Fruit fly (Drosophila melanogaster) Kc167 (cell line): ENCODE results near the gene CG33125.

ENCODE experiments used
- Myc ChIP-seq: fragments of >200 bp; optimal IDR thresholded peaks from 2 replicates; lab custom pipeline; 2017; ENCODE audit warnings: missing external identifiers
- Sin3A ChIP-seq: fragments of >200 bp; optimal IDR thresholded peaks from 2 replicates; lab custom pipeline; 2018; ENCODE audit warnings: missing external identifiers
- h ChIP-seq: fragments of >200 bp; optimal IDR thresholded peaks from 3 replicates; lab custom pipeline; 2018; ENCODE audit warnings: missing external identifiers
- insv ChIP-seq: fragments of >200 bp; optimal IDR thresholded peaks from 3 replicates; lab custom pipeline; 2018; ENCODE audit warnings: missing external identifiers
- psq ChIP-seq: fragments of >200 bp; optimal IDR thresholded peaks from 2 replicates; lab custom pipeline; 2017; ENCODE audit warnings: missing external identifiers
- ttk ChIP-seq: sonication (Bioruptor generic); optimal IDR thresholded peaks from 2 replicates; lab custom pipeline; 2017; ENCODE audit warnings: missing external identifiers

CG33125 gene

DNA sequence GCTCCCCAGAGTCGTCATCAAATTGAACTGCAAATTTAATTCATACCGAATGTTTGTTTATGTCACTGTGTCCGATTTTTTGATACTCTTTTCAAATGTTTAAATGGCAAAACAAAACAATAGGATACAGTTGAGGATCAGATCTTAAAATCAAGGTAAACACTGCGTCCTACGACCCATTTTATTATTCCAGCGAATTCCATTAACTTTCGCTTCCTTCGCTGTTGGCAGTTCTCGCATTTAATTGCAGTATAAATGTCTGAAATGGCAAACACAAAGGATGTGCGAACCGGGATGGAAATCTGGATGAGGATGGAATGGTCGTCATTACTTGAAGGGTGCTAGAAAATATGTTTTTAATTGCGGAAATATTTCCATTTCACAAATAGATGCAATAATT is at the start of gene CG33125:
CG33125 (minus strand) TSS at position 101 of the 400 bp plus-strand sequence.
- no peak for TF ChIP-seq psq (lab: Kevin White, UChicago)
- no peak for TF ChIP-seq insv (lab: Kevin White, UChicago)
- no peak for TF ChIP-seq Myc (lab: Kevin White, UChicago)

DNA sequence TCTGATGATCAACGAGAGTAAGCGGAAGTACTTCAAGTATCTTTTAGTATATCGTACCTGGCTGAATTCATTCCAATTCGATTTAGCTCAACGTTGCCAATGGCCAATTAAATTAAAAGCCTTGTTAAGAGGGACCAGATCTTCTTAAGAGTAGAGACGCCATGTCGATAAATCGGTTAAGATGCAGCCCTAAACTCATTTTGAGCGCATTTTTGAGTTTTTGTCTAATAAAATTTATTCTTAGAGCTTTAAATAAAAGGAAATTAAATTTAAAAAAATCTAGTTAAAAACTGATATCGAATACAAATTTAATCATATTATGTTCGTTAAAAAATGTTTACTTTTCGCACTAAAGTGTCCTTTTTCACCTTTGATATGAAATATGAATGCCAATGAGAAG is 44.1 kb upstream of the CG33125 start, which contains the start of gene Trf5:
Trf5 (minus strand) TSS at position 101 of the 400 bp plus-strand sequence.
- no peak for TF ChIP-seq psq (lab: Kevin White, UChicago)
- no peak for TF ChIP-seq Sin3A (lab: Kevin White, UChicago)
- TF ChIP-seq insv (lab: Kevin White, UChicago) = no peak
- no peak for TF ChIP-seq Myc (lab: Kevin White, UChicago)
- TF ChIP-seq h (lab: Kevin White, UChicago) = no peak
- TF ChIP-seq ttk (lab: Kevin White, UChicago) = no peak

- TF ChIP-seq ttk (lab: Kevin White, UChicago) (no peak), Myc (lab: Kevin White, UChicago) (no peak), h (lab: Kevin White, UChicago) (no peak), insv (lab: Kevin White, UChicago) (no peak), Sin3A (lab: Kevin White, UChicago) (no peak), psq (lab: Kevin White, UChicago) (no peak)
Measured at dm6 chr2L:2677553-2677952, 25.3 kb upstream of the CG33125 start, which contains the start of gene Tmtc1. Gene Tmtc1, plus strand, starts transcription at chr2L:2677734.

DNA sequence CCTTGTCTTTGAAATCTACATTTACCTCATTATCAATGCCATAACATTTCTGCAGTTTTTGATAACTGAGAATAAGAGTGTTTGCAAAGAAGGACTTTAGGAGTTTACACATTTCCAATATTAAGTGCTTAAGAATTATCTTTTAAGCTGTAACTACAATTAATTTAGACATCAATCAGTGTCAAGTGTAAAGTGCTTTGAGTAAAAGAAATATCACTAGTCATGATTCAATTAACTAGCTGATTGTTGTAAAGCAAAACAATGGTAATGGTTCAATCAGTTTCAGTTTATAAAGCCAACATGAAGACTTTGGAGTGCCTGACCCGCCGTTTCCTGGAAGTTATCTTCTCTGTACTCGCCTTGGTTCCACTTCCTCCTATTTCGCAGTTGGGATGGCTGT is 17.3 kb upstream of the CG33125 start, which contains the start of gene Gr23a:
Gr23a (plus strand) TSS at position 301 of the 400 bp plus-strand sequence.
- TF ChIP-seq psq (lab: Kevin White, UChicago) (no peak), Sin3A (lab: Kevin White, UChicago) (no peak), h (lab: Kevin White, UChicago) (no peak), Myc (lab: Kevin White, UChicago) (no peak), ttk (lab: Kevin White, UChicago) (no peak), insv (lab: Kevin White, UChicago) (no peak)

- TF ChIP-seq psq (lab: Kevin White, UChicago) = no peak
- no peak for TF ChIP-seq insv (lab: Kevin White, UChicago)
- no peak for TF ChIP-seq h (lab: Kevin White, UChicago)
Measured at dm6 chr2L:2664762-2665161, 12.5 kb upstream of the CG33125 start, which contains the start of gene Trf4. Gene Trf4, plus strand, starts transcription at chr2L:2665062.

dm6 chr2L:2655094-2655493 is 2.9 kb upstream of the CG33125 start, which contains the start of gene Prosbeta4R2:
Gene Prosbeta4R2, plus strand, starts transcription at chr2L:2655394.
- TF ChIP-seq insv (lab: Kevin White, UChicago) (no peak), h (lab: Kevin White, UChicago) (no peak), Myc (lab: Kevin White, UChicago) (no peak), ttk (lab: Kevin White, UChicago) (no peak), Sin3A (lab: Kevin White, UChicago) (no peak), psq (lab: Kevin White, UChicago) (no peak)

dm6 chr2L:2653749-2654148 is 1.5 kb upstream of the CG33125 start, which contains the start of gene Or23a:
Gene Or23a, plus strand, starts transcription at chr2L:2654049.
- TF ChIP-seq Myc (lab: Kevin White, UChicago) (no peak), ttk (lab: Kevin White, UChicago) (no peak), psq (lab: Kevin White, UChicago) (no peak), insv (lab: Kevin White, UChicago) (no peak), Sin3A (lab: Kevin White, UChicago) (no peak), h (lab: Kevin White, UChicago) (no peak)

- no peak for TF ChIP-seq ttk (lab: Kevin White, UChicago)
- no peak for TF ChIP-seq Sin3A (lab: Kevin White, UChicago)
- no peak for TF ChIP-seq Myc (lab: Kevin White, UChicago)
Measured at dm6 chr2L:2652746-2653145, 532 bp upstream of the CG33125 start, which contains the start of gene Prosbeta4R1. Gene Prosbeta4R1, plus strand, starts transcription at chr2L:2653046.

dm6 chr2L:2647620-2648019 is 4.6 kb downstream of the CG33125 start, which contains the start of the genes CG9962 and CG43851:
Gene CG9962, minus strand, starts transcription at chr2L:2647720.
Gene CG43851, plus strand, starts transcription at chr2L:2647886.
- TF ChIP-seq ttk (lab: Kevin White, UChicago) (no peak), Myc (lab: Kevin White, UChicago) (no peak), h (lab: Kevin White, UChicago) (no peak), Sin3A (lab: Kevin White, UChicago) (no peak), insv (lab: Kevin White, UChicago) (no peak)

DNA sequence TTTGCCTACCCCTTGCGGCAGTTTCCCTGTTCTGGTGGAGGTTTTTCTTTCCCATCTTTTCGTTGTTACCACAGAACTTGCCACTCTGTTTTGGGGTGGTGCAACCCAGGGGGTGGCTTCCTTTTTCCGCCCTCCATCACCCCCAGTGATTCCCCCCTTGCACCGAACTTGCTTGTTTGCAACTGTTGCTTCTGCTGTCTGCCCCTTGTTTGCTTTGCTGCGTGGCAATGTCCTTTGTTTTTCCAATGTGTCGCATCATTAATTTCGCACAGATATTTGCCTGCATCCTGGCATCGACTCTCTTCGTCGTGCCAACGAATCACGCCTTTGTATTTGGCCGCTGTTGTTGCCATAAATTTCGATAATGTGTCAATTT is 15.2 kb downstream of the CG33125 start:
- TF ChIP-seq insv (lab: Kevin White, UChicago) (no peak), Myc (lab: Kevin White, UChicago) (no peak)

- TF ChIP-seq h (lab: Kevin White, UChicago) = no peak
- TF ChIP-seq ttk (lab: Kevin White, UChicago) = no peak
- no peak for TF ChIP-seq insv (lab: Kevin White, UChicago)
- TF ChIP-seq psq (lab: Kevin White, UChicago) = no peak
- no peak for TF ChIP-seq Sin3A (lab: Kevin White, UChicago)
- no peak for TF ChIP-seq Myc (lab: Kevin White, UChicago)
Measured at dm6 chr2L:2636326-2637001, 15.8 kb downstream of the CG33125 start.

DNA sequence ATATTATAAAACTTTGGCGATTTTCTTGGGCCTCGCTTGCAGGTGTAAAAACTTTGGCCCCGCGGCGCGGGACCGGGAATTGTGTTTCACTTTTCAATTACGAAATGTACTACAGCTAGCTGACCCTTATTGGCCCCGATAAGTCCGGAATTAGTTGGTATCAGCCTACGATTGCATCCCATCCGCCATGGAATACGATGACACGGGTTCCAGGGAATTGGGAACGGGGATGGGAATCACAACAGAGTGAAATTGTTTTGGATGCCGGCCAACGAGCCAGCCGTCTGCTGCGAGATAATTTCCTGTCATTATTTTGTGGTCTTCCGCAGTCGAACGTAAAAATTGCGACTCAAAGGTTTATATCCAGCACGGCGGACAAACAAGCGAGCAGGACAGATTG is 23.5 kb downstream of the CG33125 start:
- no peak for TF ChIP-seq insv (lab: Kevin White, UChicago)
- no peak for TF ChIP-seq h (lab: Kevin White, UChicago)
- no peak for TF ChIP-seq Myc (lab: Kevin White, UChicago)
- TF ChIP-seq ttk (lab: Kevin White, UChicago) = no peak
- TF ChIP-seq Sin3A (lab: Kevin White, UChicago) = no peak
- TF ChIP-seq psq (lab: Kevin White, UChicago) = no peak
